Worm (Caenorhabditis elegans) whole organism, young adult: ENCODE data around the gene srt-30.

Experiments
- B0019.2 ChIP-seq: fragments of 200-800 bp; sonication (Bioruptor generic); conservative IDR thresholded peaks from 2 replicates; pipeline ENCODE4 v1.3.6; 2022; ENCODE audit warnings: missing genetic modification reagents, missing genetic modification characterization, missing compliant biosample characterization
- B0035.1 ChIP-seq: sonication (generic microtip); optimal IDR thresholded peaks from 2 replicates; lab custom pipeline; 2016; ENCODE audit warnings: missing genetic modification characterization, mild to moderate bottlenecking, missing compliant biosample characterization, missing genotype, missing genetic modification reagents
- B0336.3 ChIP-seq: fragments of 200-800 bp; sonication (Bioruptor generic); IDR thresholded peaks from 2 replicates; pipeline ENCODE4 v1.3.6; 2022; ENCODE audit warnings: missing genetic modification characterization, missing compliant biosample characterization
- C17E4.6 ChIP-seq: fragments of 200-800 bp; sonication (Bioruptor generic); IDR thresholded peaks from 2 replicates; pipeline ENCODE4 v1.3.6; 2022; ENCODE audit warnings: missing genetic modification reagents, missing genetic modification characterization, missing compliant biosample characterization
- F10E7.11 ChIP-seq: sonication (generic microtip); optimal IDR thresholded peaks from 2 replicates; lab custom pipeline; 2017; ENCODE audit warnings: mild to moderate bottlenecking, missing genetic modification characterization, moderate library complexity, missing compliant biosample characterization
- F33H1.4 ChIP-seq: fragments of 200-800 bp; sonication (Bioruptor generic); IDR thresholded peaks from 2 replicates; pipeline ENCODE4 v1.3.6; 2022; ENCODE audit warnings: missing genetic modification reagents, missing genetic modification characterization, missing compliant biosample characterization
- F55B11.4 ChIP-seq: sonication (generic microtip); optimal IDR thresholded peaks from 2 replicates; lab custom pipeline; 2016; ENCODE audit warnings: missing compliant biosample characterization, missing genetic modification characterization, borderline replicate concordance; ENCODE audit not compliant: insufficient read depth
- T07F8.4 ChIP-seq: sonication (generic microtip); optimal IDR thresholded peaks from 2 replicates; lab custom pipeline; 2016; ENCODE audit warnings: mild to moderate bottlenecking, missing genetic modification characterization, moderate library complexity, missing compliant biosample characterization
- Y56A3A.18 ChIP-seq: fragments of 200-800 bp; sonication (Bioruptor generic); IDR thresholded peaks from 2 replicates; pipeline ENCODE4 v1.3.6; 2022; ENCODE audit warnings: missing genetic modification reagents, missing genetic modification characterization, missing compliant biosample characterization
- akir-1 ChIP-seq: fragments of 200-800 bp; sonication (Bioruptor generic); optimal IDR thresholded peaks from 2 replicates; lab custom pipeline; 2018; ENCODE audit warnings: mild to moderate bottlenecking, missing genetic modification characterization, moderate library complexity, missing compliant biosample characterization
- aptf-2 ChIP-seq: fragments of 200-800 bp; sonication (Bioruptor generic); conservative IDR thresholded peaks from 2 replicates; pipeline ENCODE4 v1.3.6; 2022; ENCODE audit warnings: missing genetic modification reagents, missing genetic modification characterization, missing compliant biosample characterization
- atf-7 ChIP-seq: sonication (generic microtip); optimal IDR thresholded peaks from 2 replicates; lab custom pipeline; 2017; ENCODE audit warnings: mild to moderate bottlenecking, missing genetic modification characterization, missing compliant biosample characterization
- attf-3 ChIP-seq: fragments of 200-800 bp; sonication (Bioruptor generic); conservative IDR thresholded peaks from 2 replicates; pipeline ENCODE4 v1.3.6; 2022; ENCODE audit warnings: missing genetic modification reagents, missing genetic modification characterization, missing compliant biosample characterization
- ceh-100 ChIP-seq: fragments of 200-800 bp; sonication (Bioruptor generic); IDR thresholded peaks from 2 replicates; pipeline ENCODE4 v1.3.6; 2022; ENCODE audit warnings: missing genetic modification reagents, missing genetic modification characterization, missing compliant biosample characterization
- ceh-58 ChIP-seq: fragments of 200-800 bp; sonication (Bioruptor generic); IDR thresholded peaks from 2 replicates; pipeline ENCODE4 v1.3.6; 2022; ENCODE audit warnings: missing genetic modification characterization, missing compliant biosample characterization
- dox-1 ChIP-seq: fragments of 200-800 bp; sonication (Bioruptor generic); IDR thresholded peaks from 2 replicates; pipeline ENCODE4 v1.3.6; 2022; ENCODE audit warnings: missing genetic modification reagents, missing genetic modification characterization, missing compliant biosample characterization
- efl-1 ChIP-seq: fragments of 150-350 bp; optimal IDR thresholded peaks from 2 replicates; lab custom pipeline; 2014; ENCODE audit warnings: missing biosample characterization, missing genetic modification reagents, missing genetic modification characterization
- hmg-1.2 ChIP-seq: fragments of 200-800 bp; sonication (Bioruptor generic); IDR thresholded peaks from 2 replicates; pipeline ENCODE4 v1.3.6; 2022; ENCODE audit warnings: missing genetic modification reagents, missing genetic modification characterization, missing compliant biosample characterization
- let-526 ChIP-seq: fragments of 200-800 bp; sonication (Bioruptor generic); IDR thresholded peaks from 2 replicates; pipeline ENCODE4 v1.3.6; 2022; ENCODE audit warnings: missing genetic modification reagents, missing genetic modification characterization, missing compliant biosample characterization
- lin-54 ChIP-seq: fragments of 200-800 bp; sonication (Bioruptor generic); optimal IDR thresholded peaks from 2 replicates; lab custom pipeline; 2018; ENCODE audit warnings: mild to moderate bottlenecking, missing genetic modification characterization, missing compliant biosample characterization
- madf-3 ChIP-seq: fragments of 200-800 bp; sonication (Bioruptor generic); IDR thresholded peaks from 2 replicates; pipeline ENCODE4 v1.3.6; 2022; ENCODE audit warnings: missing genetic modification reagents, missing genetic modification characterization, missing compliant biosample characterization
- madf-8 ChIP-seq: fragments of 200-800 bp; sonication (Bioruptor generic); conservative IDR thresholded peaks from 2 replicates; pipeline ENCODE4 v1.3.6; 2022; ENCODE audit warnings: missing genetic modification reagents, missing genetic modification characterization, missing compliant biosample characterization
- nhr-80 ChIP-seq: sonication (generic microtip); optimal IDR thresholded peaks from 2 replicates; lab custom pipeline; 2016; ENCODE audit warnings: missing genetic modification characterization, missing compliant biosample characterization
- pbrm-1 ChIP-seq: fragments of 200-800 bp; sonication (Bioruptor generic); IDR thresholded peaks from 2 replicates; pipeline ENCODE4 v1.3.6; 2022; ENCODE audit warnings: missing genetic modification reagents, missing genetic modification characterization, missing compliant biosample characterization
- pha-4 ChIP-seq: fragments of 150-350 bp; sonication (generic microtip); optimal IDR thresholded peaks from 2 replicates; lab custom pipeline; 2014; ENCODE audit warnings: missing biosample characterization, missing genetic modification reagents, missing genetic modification characterization
- rcor-1 ChIP-seq: fragments of 200-800 bp; sonication (Bioruptor generic); IDR thresholded peaks from 2 replicates; pipeline ENCODE4 v1.3.6; 2022; ENCODE audit warnings: missing genetic modification reagents, missing genetic modification characterization, missing compliant biosample characterization
- sdz-38 ChIP-seq: sonication (generic microtip); optimal IDR thresholded peaks from 2 replicates; lab custom pipeline; 2016; ENCODE audit warnings: missing genotype, missing genetic modification characterization, missing compliant biosample characterization
- snpc-1.3 ChIP-seq: sonication (generic microtip); optimal IDR thresholded peaks from 2 replicates; lab custom pipeline; 2017; ENCODE audit warnings: missing genetic modification characterization, mild to moderate bottlenecking, missing compliant biosample characterization, antibody characterized with exemption, moderate library complexity, missing genotype, missing genetic modification reagents; ENCODE audit not compliant: insufficient read depth
- snpc-4 ChIP-seq, 5 experiments: fragments of 150-350 bp in 1 of 5; sonication (generic microtip) in 4 of 5; optimal IDR thresholded peaks; 2 replicates each; lab custom pipeline; 2014 to 2018; ENCODE audit warnings: missing genetic modification characterization in 5 of 5, missing biosample characterization in 3 of 5, antibody characterized with exemption in 2 of 5, mild to moderate bottlenecking in 2 of 5, missing compliant biosample characterization in 2 of 5, missing genotype in 2 of 5, moderate library complexity in 2 of 5, missing genetic modification reagents in 1 of 5
- ztf-25 ChIP-seq: fragments of 200-800 bp; sonication (Bioruptor generic); IDR thresholded peaks from 2 replicates; pipeline ENCODE4 v1.3.6; 2022; ENCODE audit warnings: missing genetic modification reagents, missing genetic modification characterization, missing compliant biosample characterization

Gene srt-30

ce11 chrV:3800378-3800777 is at the start of gene srt-30:
TSS of gene srt-30 (minus strand) at chrV:3800478.
- no peak for TF ChIP-seq F33H1.4 (GFP tag; lab: Robert Waterston, UW)
- TF ChIP-seq C17E4.6 (GFP tag; lab: Robert Waterston, UW), result no peak
- TF ChIP-seq T07F8.4 (tag; lab: Kevin White, UChicago), result no peak
- no peak for TF ChIP-seq ztf-25
- TF ChIP-seq F55B11.4 (tag; lab: Kevin White, UChicago), result no peak
- TF ChIP-seq sdz-38 (tag; lab: Kevin White, UChicago), result no peak
- TF ChIP-seq efl-1 (GFP tag; lab: Kevin White, UChicago), result no peak
- TF ChIP-seq ceh-58 (GFP tag; lab: Robert Waterston, UW), result no peak
- no peak for TF ChIP-seq madf-3 (GFP tag; lab: Robert Waterston, UW)
- no peak for TF ChIP-seq Y56A3A.18 (GFP tag; lab: Robert Waterston, UW)
- no peak for TF ChIP-seq B0336.3
- TF ChIP-seq ceh-100 (GFP tag; lab: Robert Waterston, UW), result no peak
- TF ChIP-seq snpc-1.3 (tag; lab: Kevin White, UChicago), result no peak
- TF ChIP-seq atf-7 (tag; lab: Kevin White, UChicago), result no peak
- no peak for TF ChIP-seq rcor-1 (GFP tag; lab: Robert Waterston, UW)
- TF ChIP-seq lin-54 (GFP tag; lab: Kevin White, UChicago), result no peak
- TF ChIP-seq, all 124 proteins: peak for 0

ce11 chrV:3847268-3847667 is 47.0 kb upstream of the srt-30 start, which contains the start of gene nhr-185:
TSS of gene nhr-185 (minus strand) at chrV:3847368.
- TF ChIP-seq let-526, result no peak
- no peak for TF ChIP-seq pbrm-1 (GFP tag; lab: Robert Waterston, UW)
- TF ChIP-seq snpc-4 (GFP tag; optimal IDR thresholded peaks at IDR 0.05; lab: Kevin White, UChicago), result no peak
- no peak for TF ChIP-seq snpc-4 (tag; optimal IDR thresholded peaks at IDR 0.05; lab: Kevin White, UChicago)

DNA sequence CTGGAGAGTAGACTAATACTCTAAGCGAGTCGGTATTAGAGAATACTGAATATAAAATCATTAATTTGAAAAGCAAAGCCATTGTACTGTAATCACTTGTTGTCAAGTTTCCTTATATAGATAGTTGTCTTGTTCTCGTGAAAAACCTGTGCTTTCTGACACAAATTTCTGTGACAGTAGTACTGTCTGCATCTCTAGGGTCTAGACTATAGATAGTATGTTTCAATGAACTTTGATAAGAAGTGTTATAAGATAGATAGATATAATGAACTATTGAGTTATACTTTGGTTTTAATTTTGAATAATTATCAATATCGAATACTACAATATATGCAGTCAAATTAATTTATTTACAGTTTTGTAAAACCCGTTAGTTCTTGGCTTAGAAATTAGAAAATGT is 43.6 kb upstream of the srt-30 start, which contains the start of gene ugt-32:
Gene ugt-32, minus strand, starts transcription at position 82 of the 400 bp plus-strand sequence.
- peak; percentile 22 for TF ChIP-seq nhr-80 (tag; lab: Kevin White, UChicago)
- no peak for TF ChIP-seq pha-4 (tag; lab: Kevin White, UChicago)

DNA sequence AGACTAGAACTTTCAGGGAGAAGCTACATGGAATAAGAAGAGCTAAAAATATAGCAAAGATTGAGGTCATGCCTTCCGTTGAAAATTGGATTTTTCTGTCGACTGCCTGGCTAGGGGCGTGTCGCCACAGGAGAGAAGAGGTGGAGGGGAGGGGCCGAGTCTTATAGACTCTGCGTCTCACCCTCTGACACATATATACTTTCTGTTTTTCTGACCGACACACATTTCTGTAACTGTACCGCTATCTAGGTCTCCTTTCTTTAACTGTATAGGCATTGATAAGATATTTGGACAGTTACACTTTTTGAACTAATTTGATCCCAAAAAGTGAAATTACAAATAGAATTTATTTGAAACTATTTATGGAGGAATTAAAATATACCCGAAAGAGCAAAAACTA is 41.2 kb upstream of the srt-30 start:
- TF ChIP-seq dox-1, result 0 out of 2 replicates have a peak, but pooled peaks have one; percentile 1
- no peak for TF ChIP-seq aptf-2 (GFP tag; lab: Robert Waterston, UW)
- peak; percentile 40 for TF ChIP-seq nhr-80 (tag; lab: Kevin White, UChicago)

DNA sequence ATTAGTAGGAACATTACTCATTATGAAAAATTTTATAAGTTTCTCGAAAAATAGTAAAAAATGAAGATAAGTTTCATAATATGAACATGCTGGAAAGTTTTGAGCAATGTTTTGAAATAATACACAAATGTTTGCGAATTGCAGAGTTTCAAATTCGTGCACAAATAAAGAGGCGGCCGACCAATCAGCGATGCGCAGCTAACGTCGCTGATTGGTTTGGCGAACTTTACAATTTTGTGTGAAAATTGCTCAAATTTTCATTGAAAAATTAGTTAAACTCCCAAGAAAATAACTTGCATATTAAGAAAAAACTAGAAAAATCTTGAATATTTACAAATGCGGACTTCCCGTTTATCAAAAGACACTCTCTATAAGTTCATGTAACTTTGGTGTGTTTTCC is 32.4 kb upstream of the srt-30 start:
- TF ChIP-seq madf-8 (GFP tag; lab: Robert Waterston, UW) (no peak), ceh-100 (GFP tag; lab: Robert Waterston, UW) (no peak), T07F8.4 (tag; lab: Kevin White, UChicago) (no peak), B0019.2 (GFP tag; lab: Robert Waterston, UW) (no peak), akir-1 (GFP tag; lab: Kevin White, UChicago) (no peak), attf-3 (GFP tag; lab: Robert Waterston, UW) (no peak), hmg-1.2 (GFP tag; lab: Robert Waterston, UW) (no peak), F10E7.11 (tag; lab: Kevin White, UChicago) (no peak), let-526 (no peak), B0035.1 (tag; lab: Kevin White, UChicago) (no peak)
